Worm (Caenorhabditis elegans) whole organism, L2 larva: ENCODE results near the gene clec-123.

Source experiments
- C34F6.9 ChIP-seq: fragments of 150-350 bp; optimal IDR thresholded peaks from 2 replicates; lab custom pipeline; 2014; ENCODE audit warnings: missing biosample characterization, missing genetic modification characterization
- F13H6.1 ChIP-seq: sonication (generic microtip); optimal IDR thresholded peaks from 2 replicates; lab custom pipeline; 2016; ENCODE audit warnings: missing genetic modification characterization, missing compliant biosample characterization
- R02D3.7 ChIP-seq: fragments of 150-350 bp; optimal IDR thresholded peaks from 2 replicates; lab custom pipeline; 2014; ENCODE audit warnings: missing biosample characterization, missing genetic modification characterization
- Y55F3AM.14 ChIP-seq: fragments of 200-800 bp; sonication (Bioruptor generic); optimal IDR thresholded peaks from 2 replicates; lab custom pipeline; 2018; ENCODE audit warnings: mild to moderate bottlenecking, missing genetic modification characterization, missing compliant biosample characterization
- ZK546.5 ChIP-seq: sonication (generic microtip); optimal IDR thresholded peaks from 2 replicates; lab custom pipeline; 2017; ENCODE audit warnings: missing biosample characterization, missing genetic modification characterization
- alr-1 ChIP-seq: fragments of 150-350 bp; optimal IDR thresholded peaks from 2 replicates; lab custom pipeline; 2014; ENCODE audit warnings: missing biosample characterization, missing genetic modification characterization
- aly-2 ChIP-seq: fragments of 150-350 bp; optimal IDR thresholded peaks from 2 replicates; lab custom pipeline; 2014; ENCODE audit warnings: missing biosample characterization, missing genetic modification characterization
- ama-1 ChIP-seq: fragments of 150-350 bp; optimal IDR thresholded peaks from 2 replicates; lab custom pipeline; 2018; ENCODE audit warnings: inconsistent platforms
- blmp-1 ChIP-seq: sonication (generic microtip); optimal IDR thresholded peaks from 2 replicates; lab custom pipeline; 2017; ENCODE audit warnings: missing genetic modification characterization, mild to moderate bottlenecking, missing compliant biosample characterization, antibody characterized with exemption, moderate library complexity; ENCODE audit not compliant: insufficient read depth
- ceh-16 ChIP-seq: fragments of 150-350 bp; optimal IDR thresholded peaks from 2 replicates; lab custom pipeline; 2014; ENCODE audit warnings: missing biosample characterization, missing genetic modification characterization
- ceh-82 ChIP-seq: fragments of 150-350 bp; optimal IDR thresholded peaks from 2 replicates; lab custom pipeline; 2014; ENCODE audit warnings: missing biosample characterization, missing genetic modification characterization
- crh-2 ChIP-seq: sonication (generic microtip); optimal IDR thresholded peaks from 2 replicates; lab custom pipeline; 2017; ENCODE audit warnings: missing biosample characterization, missing genetic modification characterization
- dmd-4 ChIP-seq: sonication (generic microtip); optimal IDR thresholded peaks from 2 replicates; lab custom pipeline; 2017; ENCODE audit warnings: missing biosample characterization, missing genetic modification characterization
- egl-27 ChIP-seq: sonication (generic microtip); optimal IDR thresholded peaks from 3 replicates; lab custom pipeline; 2017; ENCODE audit warnings: missing biosample characterization, missing genetic modification reagents, missing genetic modification characterization
- elt-3 ChIP-seq: sonication (generic microtip); optimal IDR thresholded peaks from 2 replicates; lab custom pipeline; 2017; ENCODE audit warnings: missing biosample characterization, missing genetic modification characterization
- fos-1 ChIP-seq: fragments of 150-350 bp; optimal IDR thresholded peaks from 2 replicates; lab custom pipeline; 2014; ENCODE audit warnings: missing biosample characterization, missing genetic modification characterization
- gmeb-1 ChIP-seq: fragments of 150-350 bp; optimal IDR thresholded peaks from 2 replicates; lab custom pipeline; 2014; ENCODE audit warnings: missing biosample characterization, missing genetic modification characterization
- lin-11 ChIP-seq: fragments of 150-350 bp; sonication (generic microtip); optimal IDR thresholded peaks from 2 replicates; lab custom pipeline; 2014; ENCODE audit warnings: missing biosample characterization, missing genetic modification characterization, inconsistent platforms, mixed read lengths
- lin-13 ChIP-seq: fragments of 150-350 bp; optimal IDR thresholded peaks from 2 replicates; lab custom pipeline; 2014; ENCODE audit warnings: missing biosample characterization, missing genetic modification reagents, missing genetic modification characterization
- lsy-2 ChIP-seq, 2 experiments: fragments of 150-350 bp in 1 of 2; sonication (generic microtip) in 1 of 2; optimal IDR thresholded peaks; 2 replicates each; lab custom pipeline; 2014 to 2017; ENCODE audit warnings: missing biosample characterization in 2 of 2, missing genetic modification characterization in 2 of 2
- mab-5 ChIP-seq: fragments of 150-350 bp; optimal IDR thresholded peaks from 2 replicates; lab custom pipeline; 2014; ENCODE audit warnings: missing biosample characterization, missing genetic modification characterization
- mbf-1 ChIP-seq: sonication (generic microtip); optimal IDR thresholded peaks from 2 replicates; lab custom pipeline; 2017; ENCODE audit warnings: missing biosample characterization, missing genetic modification characterization
- mdl-1 ChIP-seq, 2 experiments: fragments of 150-350 bp in 1 of 2; sonication (generic microtip) in 1 of 2; optimal IDR thresholded peaks; 2 replicates each; lab custom pipeline; 2017; ENCODE audit warnings: missing biosample characterization in 2 of 2, missing genetic modification characterization in 2 of 2
- nhr-10 ChIP-seq: sonication (generic microtip); optimal IDR thresholded peaks from 2 replicates; lab custom pipeline; 2017; ENCODE audit warnings: missing biosample characterization, missing genetic modification characterization
- nhr-11 ChIP-seq: fragments of 150-350 bp; optimal IDR thresholded peaks from 2 replicates; lab custom pipeline; 2014; ENCODE audit warnings: missing biosample characterization, missing genetic modification characterization
- nhr-12 ChIP-seq: fragments of 150-350 bp; optimal IDR thresholded peaks from 2 replicates; lab custom pipeline; 2014; ENCODE audit warnings: missing biosample characterization, missing genetic modification characterization
- nhr-21 ChIP-seq: fragments of 150-350 bp; optimal IDR thresholded peaks from 2 replicates; lab custom pipeline; 2014; ENCODE audit warnings: missing biosample characterization, missing genetic modification characterization
- nhr-23 ChIP-seq: fragments of 150-350 bp; optimal IDR thresholded peaks from 2 replicates; lab custom pipeline; 2014; ENCODE audit warnings: missing biosample characterization, missing genetic modification reagents, missing genetic modification characterization
- nhr-237 ChIP-seq: fragments of 150-350 bp; optimal IDR thresholded peaks from 2 replicates; lab custom pipeline; 2014; ENCODE audit warnings: missing biosample characterization, missing genetic modification characterization
- nhr-25 ChIP-seq: fragments of 150-350 bp; sonication (generic microtip); optimal IDR thresholded peaks from 3 replicates; lab custom pipeline; 2014; ENCODE audit warnings: missing biosample characterization, missing genetic modification characterization
- nhr-6 ChIP-seq: fragments of 150-350 bp; optimal IDR thresholded peaks from 2 replicates; lab custom pipeline; 2014; ENCODE audit warnings: missing biosample characterization, missing genetic modification characterization
- nhr-77 ChIP-seq: fragments of 150-350 bp; optimal IDR thresholded peaks from 2 replicates; lab custom pipeline; 2014; ENCODE audit warnings: missing biosample characterization, missing genetic modification characterization
- peb-1 ChIP-seq: fragments of 150-350 bp; optimal IDR thresholded peaks from 2 replicates; lab custom pipeline; 2014; ENCODE audit warnings: missing biosample characterization, missing genetic modification characterization
- sem-4 ChIP-seq: fragments of 150-350 bp; optimal IDR thresholded peaks from 2 replicates; lab custom pipeline; 2014; ENCODE audit warnings: missing biosample characterization, missing genetic modification reagents, missing genetic modification characterization
- sma-3 ChIP-seq: sonication (generic microtip); optimal IDR thresholded peaks from 2 replicates; lab custom pipeline; 2016; ENCODE audit warnings: missing genetic modification reagents, missing genetic modification characterization, missing compliant biosample characterization
- snpc-4 ChIP-seq: fragments of 150-350 bp; optimal IDR thresholded peaks from 2 replicates; lab custom pipeline; 2014; ENCODE audit warnings: missing biosample characterization, missing genetic modification characterization
- unc-39 ChIP-seq: fragments of 150-350 bp; optimal IDR thresholded peaks from 2 replicates; lab custom pipeline; 2014; ENCODE audit warnings: missing biosample characterization, missing genetic modification characterization
- unc-55 ChIP-seq: fragments of 150-350 bp; sonication (generic microtip); optimal IDR thresholded peaks from 3 replicates; lab custom pipeline; 2014; ENCODE audit warnings: missing biosample characterization, missing genetic modification reagents, missing genetic modification characterization
- zag-1 ChIP-seq: fragments of 150-350 bp; optimal IDR thresholded peaks from 2 replicates; lab custom pipeline; 2014; ENCODE audit warnings: missing biosample characterization, missing genetic modification characterization
- ztf-1 ChIP-seq: fragments of 200-800 bp; sonication (Bioruptor generic); conservative IDR thresholded peaks from 2 replicates; pipeline ENCODE4 v1.3.6; 2022; ENCODE audit warnings: missing genetic modification characterization, missing compliant biosample characterization
- ztf-11 ChIP-seq: sonication (generic microtip); optimal IDR thresholded peaks from 2 replicates; lab custom pipeline; 2017; ENCODE audit warnings: missing biosample characterization, missing genetic modification characterization
- ztf-4 ChIP-seq: fragments of 150-350 bp; optimal IDR thresholded peaks from 2 replicates; lab custom pipeline; 2014; ENCODE audit warnings: missing biosample characterization, missing genetic modification characterization

clec-123 gene

DNA sequence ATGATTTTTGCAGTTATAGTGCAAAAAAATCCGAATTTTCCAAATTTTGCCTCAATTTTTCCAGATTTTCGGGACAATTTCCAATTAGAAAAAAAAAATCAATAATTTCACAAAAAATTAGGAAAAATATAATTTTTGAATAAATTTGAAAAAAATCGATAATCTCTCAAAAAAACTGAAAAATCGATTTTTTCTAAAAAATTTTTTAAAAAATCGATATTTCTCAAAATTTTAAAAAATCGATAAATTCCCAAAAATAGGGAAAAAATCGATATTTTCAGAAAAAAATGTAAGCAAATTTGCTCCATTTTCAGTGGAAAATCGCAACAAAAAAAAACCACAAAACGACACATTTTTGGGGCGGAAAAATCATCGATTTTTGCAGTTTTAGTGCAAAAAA is 46.1 kb upstream of the clec-123 start:
- TF ChIP-seq nhr-6 (tag; lab: Kevin White, UChicago) (no peak), sma-3 (GFP tag; lab: Kevin White, UChicago) (no peak), C34F6.9 (no peak), fos-1 (tag; lab: Kevin White, UChicago) (no peak), peb-1 (tag; lab: Kevin White, UChicago) (no peak), Y55F3AM.14 (no peak), ceh-82 (tag; lab: Kevin White, UChicago) (no peak), nhr-21 (no peak), snpc-4 (tag; lab: Kevin White, UChicago) (no peak), nhr-12 (tag; lab: Kevin White, UChicago) (no peak), unc-55 (GFP tag; lab: Kevin White, UChicago) (no peak), nhr-10 (no peak)

DNA sequence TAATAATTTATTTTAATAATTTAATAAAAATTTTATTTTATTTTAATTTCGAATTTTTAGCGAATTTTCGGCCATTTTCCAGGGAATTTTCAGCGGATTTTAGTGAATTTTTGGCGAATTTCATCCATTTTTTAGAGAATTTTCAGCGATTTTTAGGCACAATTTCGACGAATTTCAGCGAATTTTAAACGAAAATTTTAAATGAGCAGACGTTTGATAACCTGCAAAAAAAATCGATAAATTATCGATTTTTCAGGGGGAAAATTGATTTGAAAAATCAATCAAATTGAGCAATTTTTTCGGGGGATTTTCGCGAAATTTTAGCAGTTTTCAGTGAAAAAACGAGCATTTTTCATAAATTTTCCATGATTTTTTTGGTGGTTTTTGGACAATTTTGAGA is 45.4 kb upstream of the clec-123 start:
- TF ChIP-seq sma-3 (GFP tag; lab: Kevin White, UChicago) (no peak), nhr-10 (no peak), dmd-4 (tag; lab: Kevin White, UChicago) (no peak), ztf-11 (no peak), aly-2 (tag; lab: Kevin White, UChicago) (no peak)

DNA sequence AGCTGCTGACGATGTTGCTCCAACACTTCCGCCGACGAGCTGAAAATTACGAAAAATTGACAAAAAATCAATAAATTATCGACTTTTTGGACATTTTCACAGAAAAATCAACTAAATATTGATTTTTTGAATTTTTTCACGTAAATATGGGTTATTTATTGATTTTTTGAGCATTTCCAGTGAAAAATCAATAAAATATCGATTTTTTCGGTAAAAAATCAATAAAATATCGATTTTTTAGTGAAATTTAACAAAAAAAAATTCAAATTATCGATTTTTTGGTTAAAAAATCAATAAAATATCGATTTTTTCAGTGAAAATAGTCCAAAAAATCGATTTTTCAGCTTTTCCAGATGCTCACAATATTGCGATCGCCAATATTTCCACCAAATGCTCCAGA is 43.9 kb upstream of the clec-123 start:
- TF ChIP-seq unc-55 (GFP tag; lab: Kevin White, UChicago) (no peak), ama-1 (no peak), nhr-23 (no peak), ztf-1 (GFP tag; lab: Robert Waterston, UW) (no peak), sma-3 (GFP tag; lab: Kevin White, UChicago) (no peak), C34F6.9 (no peak), nhr-237 (tag; lab: Kevin White, UChicago) (no peak), ceh-82 (tag; lab: Kevin White, UChicago) (no peak), gmeb-1 (tag; lab: Kevin White, UChicago) (no peak), nhr-11 (tag; lab: Kevin White, UChicago) (no peak)

DNA sequence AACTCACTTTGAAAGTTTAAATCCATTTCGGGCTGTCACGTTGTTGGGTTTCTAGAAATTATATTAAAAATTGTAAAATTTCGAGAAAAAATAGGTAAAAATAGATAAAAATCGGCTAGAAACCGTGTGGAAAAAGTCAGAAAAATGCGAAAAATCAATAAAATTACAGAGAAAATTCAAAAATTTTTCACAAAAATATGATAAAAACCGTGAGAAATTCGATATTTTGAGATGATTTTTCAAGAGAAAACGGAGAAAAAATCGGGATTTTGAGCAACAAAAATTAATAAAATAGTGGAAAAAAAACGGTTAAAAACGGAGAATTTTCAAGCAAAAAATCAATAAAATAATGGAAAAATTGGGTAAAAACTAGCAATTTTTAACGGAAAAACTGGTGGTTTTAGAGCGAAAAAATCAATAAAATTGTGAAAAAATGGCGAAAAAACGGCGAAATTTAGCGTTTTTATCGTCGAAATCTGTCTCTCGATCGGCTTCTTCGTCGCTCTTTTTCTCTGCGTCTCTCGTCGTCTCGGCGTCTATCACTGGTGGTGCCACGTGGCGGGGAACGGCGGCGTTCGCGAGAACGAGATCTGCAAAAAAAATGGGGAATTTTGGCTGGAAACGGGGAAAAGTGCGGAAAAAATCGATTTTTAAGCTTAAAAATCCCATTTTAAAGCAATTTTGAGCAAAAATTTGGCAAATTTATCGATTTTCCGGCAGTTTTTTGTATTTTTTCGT is 42.9 kb upstream of the clec-123 start, which contains the start of gene Y25C1A.7:
Gene Y25C1A.7, minus strand, starts transcription at position 51 of the 738 bp plus-strand sequence.
- TF ChIP-seq ztf-11 (no peak), alr-1 (tag; lab: Kevin White, UChicago) (no peak), nhr-25 (tag; lab: Kevin White, UChicago) (no peak), sma-3 (GFP tag; lab: Kevin White, UChicago) (no peak), crh-2 (tag; lab: Kevin White, UChicago) (peak; percentile 60)

DNA sequence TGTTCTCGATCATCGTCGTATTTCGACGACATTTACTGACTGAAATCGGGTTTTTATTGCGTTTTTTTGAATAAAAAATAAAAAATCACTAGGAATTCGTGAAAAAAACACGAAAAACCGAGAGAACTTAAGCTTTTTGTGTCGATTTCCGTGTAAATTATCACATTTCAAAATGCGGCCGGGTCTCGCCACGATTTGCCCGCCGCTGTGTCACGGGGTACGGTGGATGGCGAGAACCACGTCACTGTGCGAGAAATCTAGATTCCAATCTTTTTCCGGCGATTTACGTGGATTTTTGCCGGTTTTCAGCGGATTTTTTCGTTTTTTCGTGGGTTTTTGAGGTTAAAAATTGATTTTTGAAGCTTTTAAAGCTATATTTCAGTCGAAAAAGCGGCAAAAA is 37.1 kb upstream of the clec-123 start, which contains the start of gene Y25C1A.8:
Gene Y25C1A.8, minus strand, starts transcription at position 45 of the 400 bp plus-strand sequence.
- TF ChIP-seq nhr-77 (tag; lab: Kevin White, UChicago) = no peak
- TF ChIP-seq ztf-1 (GFP tag; lab: Robert Waterston, UW) = no peak
- no peak for TF ChIP-seq ztf-11
- peak; percentile 100 for TF ChIP-seq lsy-2 (tag; optimal IDR thresholded peaks at IDR 0.05; lab: Kevin White, UChicago)
- TF ChIP-seq Y55F3AM.14 = peak; percentile 58
- TF ChIP-seq ceh-16 (tag; lab: Kevin White, UChicago) = peak; percentile 50
- peak; percentile 88 for TF ChIP-seq lin-13 (GFP tag; lab: Kevin White, UChicago)
- TF ChIP-seq zag-1 = peak; percentile 41
- no peak for TF ChIP-seq elt-3 (tag; lab: Kevin White, UChicago)
- peak; percentile 71 for TF ChIP-seq nhr-6 (tag; lab: Kevin White, UChicago)
- TF ChIP-seq nhr-10 = peak; percentile 48
- TF ChIP-seq snpc-4 (tag; lab: Kevin White, UChicago) = peak; percentile 58
- no peak for TF ChIP-seq nhr-23
- TF ChIP-seq ZK546.5 = peak; percentile 56
- TF ChIP-seq mab-5 (tag; lab: Kevin White, UChicago) = peak; percentile 93
- TF ChIP-seq sma-3 (GFP tag; lab: Kevin White, UChicago) = peak; percentile 90
- TF ChIP-seq blmp-1 (tag; lab: Kevin White, UChicago) = no peak
- peak; percentile 90 for TF ChIP-seq gmeb-1 (tag; lab: Kevin White, UChicago)
- peak in 1 of 2 experiments; percentile 76 for TF ChIP-seq mdl-1 (tag; optimal IDR thresholded peaks at IDR 0.05; lab: Kevin White, UChicago)
- no peak for TF ChIP-seq mbf-1 (tag; lab: Kevin White, UChicago)
- TF ChIP-seq R02D3.7 = peak; percentile 59
- TF ChIP-seq lin-11 (tag; lab: Kevin White, UChicago) = peak; percentile 80
- TF ChIP-seq ama-1 = peak; percentile 59
- TF ChIP-seq unc-55 (GFP tag; lab: Kevin White, UChicago) = peak; percentile 97
- TF ChIP-seq peb-1 (tag; lab: Kevin White, UChicago) = no peak
- no peak for TF ChIP-seq unc-39 (tag; lab: Kevin White, UChicago)
- TF ChIP-seq sem-4 (tag; lab: Kevin White, UChicago) = peak; percentile 82
- TF ChIP-seq nhr-12 (tag; lab: Kevin White, UChicago) = no peak
- peak; percentile 80 for TF ChIP-seq egl-27 (tag; lab: Kevin White, UChicago)
- TF ChIP-seq C34F6.9 = peak; percentile 85
- TF ChIP-seq F13H6.1 (tag; lab: Kevin White, UChicago) = peak; percentile 90
- no peak for TF ChIP-seq alr-1 (tag; lab: Kevin White, UChicago)
- TF ChIP-seq ztf-4 = peak; percentile 73
- TF ChIP-seq crh-2 (tag; lab: Kevin White, UChicago) = peak; percentile 100
